Fruit fly (Drosophila melanogaster): ENCODE measurements around the gene CG45122.

Gene CG45122

dm6 chr3R:13068022-13068421 is 24.1 kb downstream of the CG45122 start (continued):
- no peak for TF ChIP-seq E2f1 (GFP tag; IDR thresholded peaks at IDR 0.05)
- TF ChIP-seq da (GFP tag; optimal IDR thresholded peaks at IDR 0.05): peak; percentile 28
- peak; percentile 87 for TF ChIP-seq CG17802 (tag; optimal IDR thresholded peaks at IDR 0.05)
- TF ChIP-seq CG16815 (GFP tag; optimal IDR thresholded peaks at IDR 0.05): peak; percentile 22
- TF ChIP-seq disco-r (GFP tag; optimal IDR thresholded peaks at IDR 0.05): peak; percentile 68
- peak; percentile 81 for TF ChIP-seq repo (GFP tag; optimal IDR thresholded peaks at IDR 0.05)
- TF ChIP-seq sqz (GFP tag; optimal IDR thresholded peaks at IDR 0.05): peak; percentile 93
- peak; percentile 68 for TF ChIP-seq bigmax (GFP tag; optimal IDR thresholded peaks at IDR 0.05)
- TF ChIP-seq croc (GFP tag; conservative IDR thresholded peaks at IDR 0.05): peak; percentile 47; the same call in 2 of the 3 replicates
- peak; percentile 97 for TF ChIP-seq CG1233 (GFP tag; optimal IDR thresholded peaks at IDR 0.05)
- TF ChIP-seq bsh (GFP tag; optimal IDR thresholded peaks at IDR 0.05): peak in 1 of 2 experiments; percentile 94
- peak; percentile 64 for TF ChIP-seq grau (tag; optimal IDR thresholded peaks at IDR 0.05)
- no peak for TF ChIP-seq Hmx (GFP tag; optimal IDR thresholded peaks at IDR 0.05)
- TF ChIP-seq chn (GFP tag; optimal IDR thresholded peaks at IDR 0.05): peak; percentile 56
- TF ChIP-seq CG3281 (GFP tag; optimal IDR thresholded peaks at IDR 0.05): peak; percentile 92
- TF ChIP-seq NFAT (GFP tag; IDR thresholded peaks at IDR 0.05): no peak
- peak; percentile 75 for TF ChIP-seq CG10959 (GFP tag; IDR thresholded peaks at IDR 0.05)
- TF ChIP-seq Poxn (GFP tag; IDR thresholded peaks at IDR 0.05): no peak
- peak; percentile 26 for TF ChIP-seq mam (GFP tag; optimal IDR thresholded peaks at IDR 0.05)
- peak; percentile 53 for TF ChIP-seq CG9797 (GFP tag; optimal IDR thresholded peaks at IDR 0.05)
- TF ChIP-seq ind (GFP tag; optimal IDR thresholded peaks at IDR 0.05): peak; percentile 52
- peak; percentile 76 for TF ChIP-seq CG12659 (GFP tag; optimal IDR thresholded peaks at IDR 0.05)
- peak; percentile 96 for TF ChIP-seq CG1603 (tag; optimal IDR thresholded peaks at IDR 0.05)
- TF ChIP-seq ac (GFP tag; optimal IDR thresholded peaks at IDR 0.05): peak; percentile 87
- peak; percentile 90 for TF ChIP-seq CG17361 (GFP tag; IDR thresholded peaks at IDR 0.05)
- TF ChIP-seq tna (GFP tag; IDR thresholded peaks at IDR 0.05; ENCODE audit: partially characterized antibody): no peak
- peak; percentile 22 for TF ChIP-seq CG4282 (GFP tag; optimal IDR thresholded peaks at IDR 0.05)
- TF ChIP-seq CG11723 (GFP tag; optimal IDR thresholded peaks at IDR 0.05): peak; percentile 91
- TF ChIP-seq Dp (GFP tag; optimal IDR thresholded peaks at IDR 0.05): no peak
- peak; percentile 86 for TF ChIP-seq vvl (GFP tag; IDR thresholded peaks at IDR 0.05)
- peak in 1 of 2 experiments; percentile 90 for TF ChIP-seq Eip74EF (GFP tag; optimal IDR thresholded peaks at IDR 0.05)
- peak; percentile 47; the same call in 1 of the 2 replicates for TF ChIP-seq sens-2 (GFP tag; IDR thresholded peaks at IDR 0.05)
- no peak for TF ChIP-seq CG7963 (GFP tag; IDR thresholded peaks at IDR 0.05; ENCODE audit: partially characterized antibody)
- peak; percentile 56 for TF ChIP-seq Chrac-16 (GFP tag; optimal IDR thresholded peaks at IDR 0.05)
- TF ChIP-seq CG9817 (tag; optimal IDR thresholded peaks at IDR 0.05): peak; percentile 73
- no peak for TF ChIP-seq pros (GFP tag; optimal IDR thresholded peaks at IDR 0.05)
- peak; percentile 87 for TF ChIP-seq Awh (GFP tag; IDR thresholded peaks at IDR 0.05)
- TF ChIP-seq CG34376 (GFP tag; optimal IDR thresholded peaks at IDR 0.05): no peak
- TF ChIP-seq Nf-YB (GFP tag; optimal IDR thresholded peaks at IDR 0.05): peak; percentile 80
- peak; percentile 96 for TF ChIP-seq tap (tag; optimal IDR thresholded peaks at IDR 0.05)
- TF ChIP-seq so (GFP tag; IDR thresholded peaks at IDR 0.05): 0 out of 3 replicates have a peak, but pooled peaks have one; percentile 67
- TF ChIP-seq her (GFP tag; optimal IDR thresholded peaks at IDR 0.05): peak; percentile 52
- peak; percentile 37 for TF ChIP-seq CG13775 (GFP tag; optimal IDR thresholded peaks at IDR 0.05)
- TF ChIP-seq CG6813 (GFP tag; optimal IDR thresholded peaks at IDR 0.05): peak; percentile 95
- TF ChIP-seq tgo (GFP tag; IDR thresholded peaks at IDR 0.05): peak; percentile 56; the same call in 2 of the 3 replicates
- TF ChIP-seq Elba2 (GFP tag; optimal IDR thresholded peaks at IDR 0.05): no peak
- TF ChIP-seq org-1 (GFP tag; optimal IDR thresholded peaks at IDR 0.05): peak; percentile 90
- no peak for TF ChIP-seq chinmo (GFP tag; IDR thresholded peaks at IDR 0.05; ENCODE audit: partially characterized antibody)
- peak; percentile 59; the same call in 1 of the 3 replicates for TF ChIP-seq CG2199 (GFP tag; IDR thresholded peaks at IDR 0.05)
- no peak for TF ChIP-seq Drgx (GFP tag; IDR thresholded peaks at IDR 0.05)
